Worm (Caenorhabditis elegans): ENCODE results near the gene F18H3.4.

The F18H3.4 gene

ce11 chrX:13518861-13519713, 9.8 kb upstream of the F18H3.4 start, which contains the start of the genes cdk-4 and F18H3.1 (continued):
- TF ChIP-seq nhr-28 (tag; optimal IDR thresholded peaks at IDR 0.05) (peak; percentile 2), zfp-2 (tag; optimal IDR thresholded peaks at IDR 0.05) (no peak), lin-15B (tag; optimal IDR thresholded peaks at IDR 0.05) (no peak), tra-1 (GFP tag; IDR thresholded peaks at IDR 0.05) (no peak), aha-1 (tag) (no peak), lin-38 (GFP tag; IDR thresholded peaks at IDR 0.05) (peak; percentile 62), lin-13 (GFP tag; optimal IDR thresholded peaks at IDR 0.05) (no peak), hlh-30 (tag; optimal IDR thresholded peaks at IDR 0.05; ENCODE audit: insufficient read depth) (peak; percentile 53), zip-11 (GFP tag; IDR thresholded peaks at IDR 0.05) (no peak), daf-16 (GFP tag; optimal IDR thresholded peaks at IDR 0.05) (no peak), daf-16 (tag; optimal IDR thresholded peaks at IDR 0.05) (peak; percentile 39), daf-19 (GFP tag; conservative IDR thresholded peaks at IDR 0.05) (no peak), ceh-62 (tag; optimal IDR thresholded peaks at IDR 0.05) (no peak), mdl-1 (tag; optimal IDR thresholded peaks at IDR 0.05) (peak in 1 of 2 experiments; percentile 13), hif-1 (tag; optimal IDR thresholded peaks at IDR 0.05) (peak in 1 of 2 experiments; percentile 16), dpl-1 (GFP tag; optimal IDR thresholded peaks at IDR 0.05) (peak; percentile 34), snpc-1.2 (GFP tag; IDR thresholded peaks at IDR 0.05) (no peak), snpc-4 (tag; optimal IDR thresholded peaks at IDR 0.05) (no peak), set-16 (GFP tag; IDR thresholded peaks at IDR 0.05) (peak; percentile 45; the same call in 1 of the 2 replicates), sdz-12 (GFP tag; optimal IDR thresholded peaks at IDR 0.05) (no peak), nhr-41 (GFP tag; IDR thresholded peaks at IDR 0.05) (no peak), nhr-102 (tag; optimal IDR thresholded peaks at IDR 0.05) (no peak), ctbp-1 (GFP tag; IDR thresholded peaks at IDR 0.05) (no peak), dmd-8 (GFP tag; IDR thresholded peaks at IDR 0.05) (0 out of 2 replicates have a peak, but pooled peaks have one; percentile 31), ceh-20 (GFP tag; IDR thresholded peaks at IDR 0.05) (no peak), R02D3.7 (tag; optimal IDR thresholded peaks at IDR 0.05) (no peak), lir-3 (tag; optimal IDR thresholded peaks at IDR 0.05) (no peak), rbr-2 (tag; optimal IDR thresholded peaks at IDR 0.05) (peak; percentile 27), F44E2.7 (GFP tag; IDR thresholded peaks at IDR 0.05) (no peak), zip-2 (tag; optimal IDR thresholded peaks at IDR 0.05) (no peak), tag-97 (GFP tag; IDR thresholded peaks at IDR 0.05) (no peak), F49E8.2 (tag; optimal IDR thresholded peaks at IDR 0.05; ENCODE audit: borderline replicate concordance) (no peak), ztf-7 (tag; optimal IDR thresholded peaks at IDR 0.05) (no peak), vab-7 (GFP tag; IDR thresholded peaks at IDR 0.05) (no peak), fkh-10 (GFP tag; optimal IDR thresholded peaks at IDR 0.05) (no peak)

- TF ChIP-seq pqm-1 (tag; optimal IDR thresholded peaks at IDR 0.05) (no peak), aha-1 (tag) (peak; percentile 67), dmd-8 (GFP tag; IDR thresholded peaks at IDR 0.05) (no peak)
These were observed 3.8 kb upstream of the F18H3.4 start for ce11 chrX:13525094-13525493.

- TF ChIP-seq lsy-2 (tag; optimal IDR thresholded peaks at IDR 0.05) (peak in 1 of 2 experiments; percentile 4), zip-2 (tag; optimal IDR thresholded peaks at IDR 0.05) (no peak), tra-1 (GFP tag; IDR thresholded peaks at IDR 0.05) (0 out of 2 replicates have a peak, but pooled peaks have one; percentile 6), F49E8.2 (tag; optimal IDR thresholded peaks at IDR 0.05; ENCODE audit: borderline replicate concordance) (no peak), ama-1 (optimal IDR thresholded peaks at IDR 0.05) (no peak), dmd-6 (GFP tag; IDR thresholded peaks at IDR 0.05) (peak; percentile 40), ceh-28 (tag; optimal IDR thresholded peaks at IDR 0.05) (no peak), hlh-11 (tag; optimal IDR thresholded peaks at IDR 0.05) (peak; percentile 49), daf-8 (GFP tag; IDR thresholded peaks at IDR 0.05) (no peak), vab-7 (GFP tag; IDR thresholded peaks at IDR 0.05) (no peak), nhr-77 (tag; optimal IDR thresholded peaks at IDR 0.05) (peak; percentile 6), daf-16 (GFP tag; optimal IDR thresholded peaks at IDR 0.05) (no peak), daf-16 (tag; optimal IDR thresholded peaks at IDR 0.05) (peak; percentile 18), lin-15B (tag; optimal IDR thresholded peaks at IDR 0.05) (no peak), snpc-1.2 (GFP tag; IDR thresholded peaks at IDR 0.05) (no peak), ces-1 (GFP tag; optimal IDR thresholded peaks at IDR 0.05) (no peak), dve-1 (tag; optimal IDR thresholded peaks at IDR 0.05; ENCODE audit: insufficient read depth) (peak; percentile 44), ctbp-1 (GFP tag; IDR thresholded peaks at IDR 0.05) (no peak)
These were observed 2.4 kb upstream of the F18H3.4 start for ce11 chrX:13526219-13527218.
